Fruit fly (Drosophila melanogaster) whole organism, wandering third instar larva: ENCODE measurements around the gene Cep135.

Experiments
- Dif ChIP-seq: fragments of 200-275, 200-300 bp; sonication (Bioruptor generic); optimal IDR thresholded peaks from 2 replicates; lab custom pipeline; 2018; ENCODE audit warnings: missing biosample characterization, missing genetic modification characterization; ENCODE audit not compliant: partially characterized antibody
- Hnf4 ChIP-seq: fragments of 200-800 bp; sonication (Bioruptor generic); optimal IDR thresholded peaks from 2 replicates; lab custom pipeline; 2016; ENCODE audit warnings: missing biosample characterization, mild to moderate bottlenecking, missing genetic modification characterization
- Vsx2 ChIP-seq: fragments of 200-300, 225-300 bp; sonication (Bioruptor generic); optimal IDR thresholded peaks from 2 replicates; lab custom pipeline; 2018; ENCODE audit warnings: missing biosample characterization, missing genetic modification characterization; ENCODE audit not compliant: partially characterized antibody
- ey ChIP-seq: fragments of 200-800 bp; sonication (Bioruptor generic); optimal IDR thresholded peaks from 2 replicates; lab custom pipeline; 2016; ENCODE audit warnings: missing biosample characterization, missing genetic modification characterization
- lola ChIP-seq: fragments of >200 bp; optimal IDR thresholded peaks from 2 replicates; lab custom pipeline; 2017; ENCODE audit warnings: missing biosample characterization, missing genetic modification characterization
- psq ChIP-seq: fragments of 200-800 bp; sonication (Bioruptor generic); optimal IDR thresholded peaks from 3 replicates; lab custom pipeline; 2017; ENCODE audit warnings: missing biosample characterization, mild to moderate bottlenecking, missing genetic modification characterization, moderate library complexity
- tai ChIP-seq: sonication (Bioruptor generic); optimal IDR thresholded peaks from 2 replicates; lab custom pipeline; 2016; ENCODE audit warnings: missing biosample characterization, missing genetic modification characterization
- usp ChIP-seq: fragments of >200 bp; optimal IDR thresholded peaks from 2 replicates; lab custom pipeline; 2017; ENCODE audit warnings: missing biosample characterization, missing genetic modification characterization

DNA sequence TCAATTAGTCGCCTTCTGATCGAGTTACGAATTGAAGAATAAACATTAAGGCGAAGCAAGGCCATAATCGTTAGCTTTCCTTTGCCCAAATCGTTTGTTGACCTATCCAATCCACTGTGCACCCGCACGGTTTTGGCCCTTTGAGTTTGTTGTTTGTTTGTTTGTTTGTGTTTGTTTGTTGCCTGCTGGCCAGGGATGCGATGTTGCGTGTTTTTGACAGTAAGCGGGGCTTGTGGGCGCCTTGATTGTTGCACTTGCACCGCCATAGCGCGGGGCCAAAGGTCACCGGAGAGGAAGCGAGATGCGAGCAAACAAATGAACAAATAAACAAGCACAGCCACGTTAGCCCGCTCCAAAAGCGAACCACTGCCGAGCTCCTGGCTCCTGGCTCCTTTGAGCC lies 53.3 kb downstream of the Cep135 start:
- TF ChIP-seq Dif (GFP tag; lab: Kevin White, UChicago) (no peak), lola (GFP tag; lab: Kevin White, UChicago) (no peak), Vsx2 (no peak), psq (GFP tag; lab: Kevin White, UChicago) (no peak), tai (GFP tag; lab: Kevin White, UChicago) (no peak), Hnf4 (GFP tag; lab: Kevin White, UChicago) (no peak), ey (GFP tag; lab: Kevin White, UChicago) (no peak), usp (GFP tag; lab: Kevin White, UChicago) (no peak)
